Worm (Caenorhabditis elegans): ENCODE results near the gene col-177.

Gene col-177

ce11 chrX:10965508-10965907 is 36.1 kb downstream of the col-177 start:
- TF ChIP-seq mab-5 (tag; optimal IDR thresholded peaks at IDR 0.05), result no peak
- no peak for TF ChIP-seq C34F6.9 (tag; optimal IDR thresholded peaks at IDR 0.05)
- TF ChIP-seq mdl-1 (tag; optimal IDR thresholded peaks at IDR 0.05), result no peak
- no peak for TF ChIP-seq zag-1 (tag; optimal IDR thresholded peaks at IDR 0.05)
- TF ChIP-seq ztf-11 (tag; optimal IDR thresholded peaks at IDR 0.05), result no peak
- TF ChIP-seq unc-62 (GFP tag; optimal IDR thresholded peaks at IDR 0.05), result no peak
- TF ChIP-seq fos-1 (tag; optimal IDR thresholded peaks at IDR 0.05), result no peak
- TF ChIP-seq nhr-23 (tag; optimal IDR thresholded peaks at IDR 0.05), result no peak
- TF ChIP-seq unc-55 (GFP tag; optimal IDR thresholded peaks at IDR 0.05), result no peak
- no peak for TF ChIP-seq snpc-4 (tag; optimal IDR thresholded peaks at IDR 0.05)
- no peak for TF ChIP-seq ama-1 (optimal IDR thresholded peaks at IDR 0.05)
- TF ChIP-seq gmeb-1 (tag; optimal IDR thresholded peaks at IDR 0.05), result no peak
- TF ChIP-seq nhr-77 (tag; optimal IDR thresholded peaks at IDR 0.05), result no peak
- no peak for TF ChIP-seq lin-11 (tag; optimal IDR thresholded peaks at IDR 0.05)
- no peak for TF ChIP-seq lin-39 (tag; optimal IDR thresholded peaks at IDR 0.05)
- TF ChIP-seq elt-3 (tag; optimal IDR thresholded peaks at IDR 0.05), result no peak
- no peak for TF ChIP-seq unc-39 (tag; optimal IDR thresholded peaks at IDR 0.05)
- no peak for TF ChIP-seq ZK546.5 (tag; optimal IDR thresholded peaks at IDR 0.05)

- TF ChIP-seq egl-27 (tag; optimal IDR thresholded peaks at IDR 0.05), result no peak
- peak; percentile 75 for TF ChIP-seq sma-9 (GFP tag; optimal IDR thresholded peaks at IDR 0.05)
- TF ChIP-seq sma-9 (tag; optimal IDR thresholded peaks at IDR 0.05), result no peak
- TF ChIP-seq C34F6.9 (tag; optimal IDR thresholded peaks at IDR 0.05), result no peak
- peak; percentile 29 for TF ChIP-seq unc-55 (GFP tag; optimal IDR thresholded peaks at IDR 0.05)
- no peak for TF ChIP-seq alr-1 (tag; optimal IDR thresholded peaks at IDR 0.05)
- no peak for TF ChIP-seq lin-39 (tag; optimal IDR thresholded peaks at IDR 0.05)
- TF ChIP-seq lsy-2 (tag; optimal IDR thresholded peaks at IDR 0.05), result peak in 1 of 2 experiments; percentile 19
- peak in 1 of 2 experiments; percentile 4 for TF ChIP-seq mdl-1 (tag; optimal IDR thresholded peaks at IDR 0.05)
- peak; percentile 56 for TF ChIP-seq Y55F3AM.14 (GFP tag; optimal IDR thresholded peaks at IDR 0.05)
- no peak for TF ChIP-seq R02D3.7 (tag; optimal IDR thresholded peaks at IDR 0.05)
- no peak for TF ChIP-seq peb-1 (tag; optimal IDR thresholded peaks at IDR 0.05)
- no peak for TF ChIP-seq nhr-12 (tag; optimal IDR thresholded peaks at IDR 0.05)
- no peak for TF ChIP-seq mab-5 (tag; optimal IDR thresholded peaks at IDR 0.05)
- no peak for TF ChIP-seq sem-4 (tag; optimal IDR thresholded peaks at IDR 0.05)
- no peak for TF ChIP-seq aly-2 (tag; optimal IDR thresholded peaks at IDR 0.05)
- no peak for TF ChIP-seq unc-62 (GFP tag; optimal IDR thresholded peaks at IDR 0.05)
- TF ChIP-seq mbf-1 (tag; optimal IDR thresholded peaks at IDR 0.05), result no peak
- no peak for TF ChIP-seq ztf-1 (GFP tag; conservative IDR thresholded peaks at IDR 0.05)
- no peak for TF ChIP-seq ama-1 (optimal IDR thresholded peaks at IDR 0.05)
- TF ChIP-seq nhr-23 (tag; optimal IDR thresholded peaks at IDR 0.05), result no peak
- no peak for TF ChIP-seq ceh-82 (tag; optimal IDR thresholded peaks at IDR 0.05)
- TF ChIP-seq dmd-4 (tag; optimal IDR thresholded peaks at IDR 0.05), result no peak
- peak; percentile 59 for TF ChIP-seq nhr-21 (tag; optimal IDR thresholded peaks at IDR 0.05)
- TF ChIP-seq nhr-11 (tag; optimal IDR thresholded peaks at IDR 0.05), result no peak
- no peak for TF ChIP-seq elt-1 (tag; optimal IDR thresholded peaks at IDR 0.05)
- no peak for TF ChIP-seq unc-39 (tag; optimal IDR thresholded peaks at IDR 0.05)
- peak; percentile 61 for TF ChIP-seq F13H6.1 (tag; optimal IDR thresholded peaks at IDR 0.05)
- TF ChIP-seq ztf-11 (tag; optimal IDR thresholded peaks at IDR 0.05), result no peak
- peak; percentile 67 for TF ChIP-seq nhr-129 (tag; optimal IDR thresholded peaks at IDR 0.05)
- peak; percentile 66 for TF ChIP-seq crh-2 (tag; optimal IDR thresholded peaks at IDR 0.05)
- TF ChIP-seq fos-1 (tag; optimal IDR thresholded peaks at IDR 0.05), result peak; percentile 46
- TF ChIP-seq elt-3 (tag; optimal IDR thresholded peaks at IDR 0.05), result no peak
- TF ChIP-seq nhr-77 (tag; optimal IDR thresholded peaks at IDR 0.05), result no peak
- no peak for TF ChIP-seq nhr-6 (tag; optimal IDR thresholded peaks at IDR 0.05)
- TF ChIP-seq ZK546.5 (tag; optimal IDR thresholded peaks at IDR 0.05), result no peak
- peak; percentile 8 for TF ChIP-seq skn-1 (tag; optimal IDR thresholded peaks at IDR 0.05)
- TF ChIP-seq nhr-237 (tag; optimal IDR thresholded peaks at IDR 0.05), result no peak
- TF ChIP-seq zag-1 (tag; optimal IDR thresholded peaks at IDR 0.05), result peak; percentile 19
- TF ChIP-seq ceh-16 (tag; optimal IDR thresholded peaks at IDR 0.05), result no peak
- TF ChIP-seq nhr-10 (tag; optimal IDR thresholded peaks at IDR 0.05), result no peak
- no peak for TF ChIP-seq lin-11 (tag; optimal IDR thresholded peaks at IDR 0.05)
- no peak for TF ChIP-seq nhr-25 (tag; optimal IDR thresholded peaks at IDR 0.05)
- TF ChIP-seq gmeb-1 (tag; optimal IDR thresholded peaks at IDR 0.05), result no peak
- TF ChIP-seq ztf-4 (tag; optimal IDR thresholded peaks at IDR 0.05), result no peak
- peak; percentile 67 for TF ChIP-seq sma-3 (GFP tag; optimal IDR thresholded peaks at IDR 0.05)
- TF ChIP-seq snpc-4 (tag; optimal IDR thresholded peaks at IDR 0.05), result no peak
- TF ChIP-seq lin-13 (GFP tag; optimal IDR thresholded peaks at IDR 0.05), result peak; percentile 39
- peak; percentile 1 for TF ChIP-seq blmp-1 (tag; optimal IDR thresholded peaks at IDR 0.05; ENCODE audit: insufficient read depth)
Measured at ce11 chrX:10963453-10964046, 38.1 kb downstream of the col-177 start, which contains the start of gene nas-10. nas-10 (minus strand) TSS chrX:10963503.
